Worm (Caenorhabditis elegans) whole organism, L4/young adult: ENCODE results near the gene F58F12.1.

Source experiments
- W03F9.2 ChIP-seq: fragments of 150-350 bp; optimal IDR thresholded peaks from 2 replicates; lab custom pipeline; 2014; ENCODE audit warnings: missing biosample characterization, missing genetic modification characterization
- dao-5 ChIP-seq: sonication (generic microtip); optimal IDR thresholded peaks from 2 replicates; lab custom pipeline; 2016; ENCODE audit warnings: missing genotype, missing genetic modification characterization, moderate library complexity, missing compliant biosample characterization
- him-1 ChIP-seq: sonication (generic microtip); optimal IDR thresholded peaks from 2 replicates; lab custom pipeline; 2016; ENCODE audit warnings: missing genotype, missing genetic modification reagents, missing genetic modification characterization, missing compliant biosample characterization

The F58F12.1 gene

ce11 chrII:6348360-6348759 is 35.1 kb upstream of the F58F12.1 start:
- TF ChIP-seq dao-5 (tag; lab: Kevin White, UChicago) = peak; percentile 78
- peak; percentile 66 for TF ChIP-seq W03F9.2
- peak; percentile 18 for TF ChIP-seq him-1 (tag; lab: Kevin White, UChicago)

- TF ChIP-seq W03F9.2 = no peak
- no peak for TF ChIP-seq him-1 (tag; lab: Kevin White, UChicago)
These were observed 33.5 kb upstream of the F58F12.1 start for ce11 chrII:6349968-6350367.

- no peak for TF ChIP-seq W03F9.2
- no peak for TF ChIP-seq him-1 (tag; lab: Kevin White, UChicago)
- TF ChIP-seq dao-5 (tag; lab: Kevin White, UChicago) = no peak
These were observed 31.6 kb upstream of the F58F12.1 start, which contains the start of gene C32D5.10 for ce11 chrII:6351887-6352286. Gene C32D5.10 (minus strand): TSS chrII:6351987.

- peak; percentile 73 for TF ChIP-seq W03F9.2
- no peak for TF ChIP-seq him-1 (tag; lab: Kevin White, UChicago)
- TF ChIP-seq dao-5 (tag; lab: Kevin White, UChicago) = no peak
These were observed 27.8 kb upstream of the F58F12.1 start, which contains the start of gene C32D5.11 for ce11 chrII:6355396-6356346. Gene C32D5.11 (minus strand): TSS chrII:6355446.

- TF ChIP-seq W03F9.2 = no peak
- TF ChIP-seq dao-5 (tag; lab: Kevin White, UChicago) = no peak
These were observed 25.2 kb upstream of the F58F12.1 start for ce11 chrII:6358232-6358631.

- TF ChIP-seq dao-5 (tag; lab: Kevin White, UChicago) = no peak
- no peak for TF ChIP-seq W03F9.2
- no peak for TF ChIP-seq him-1 (tag; lab: Kevin White, UChicago)
These were observed 24.5 kb upstream of the F58F12.1 start, which contains the start of gene C32D5.12 for ce11 chrII:6358905-6359304. Gene C32D5.12 (minus strand): TSS chrII:6359005.

ce11 chrII:6360822-6361221 is 22.6 kb upstream of the F58F12.1 start, which contains the start of gene K10B2.4:
Gene K10B2.4 (minus strand): TSS chrII:6360959.
- TF ChIP-seq W03F9.2 = peak; percentile 72
- no peak for TF ChIP-seq him-1 (tag; lab: Kevin White, UChicago)
- TF ChIP-seq dao-5 (tag; lab: Kevin White, UChicago) = no peak

- no peak for TF ChIP-seq him-1 (tag; lab: Kevin White, UChicago)
- TF ChIP-seq W03F9.2 = no peak
- TF ChIP-seq dao-5 (tag; lab: Kevin White, UChicago) = no peak
These were observed 18.1 kb upstream of the F58F12.1 start, which contains the start of the genes ani-2 and clec-88 for ce11 chrII:6365237-6365815. Gene ani-2 (minus strand): TSS chrII:6365367. Gene clec-88 (plus strand): TSS chrII:6365722.

- no peak for TF ChIP-seq him-1 (tag; lab: Kevin White, UChicago)
- no peak for TF ChIP-seq dao-5 (tag; lab: Kevin White, UChicago)
- no peak for TF ChIP-seq W03F9.2
These were observed 16.7 kb upstream of the F58F12.1 start, which contains the start of gene ctsa-4.1 for ce11 chrII:6366696-6367095. Gene ctsa-4.1 (plus strand): TSS chrII:6366996.

ce11 chrII:6370110-6370509 is 13.3 kb upstream of the F58F12.1 start:
- peak; percentile 81 for TF ChIP-seq W03F9.2
- TF ChIP-seq dao-5 (tag; lab: Kevin White, UChicago) = no peak

ce11 chrII:6371003-6371402 is 12.4 kb upstream of the F58F12.1 start, which contains the start of gene lin-23:
Gene lin-23 (plus strand): TSS chrII:6371303.
- TF ChIP-seq W03F9.2 (no peak), dao-5 (tag; lab: Kevin White, UChicago) (no peak), him-1 (tag; lab: Kevin White, UChicago) (no peak)

- no peak for TF ChIP-seq him-1 (tag; lab: Kevin White, UChicago)
These were observed 10.1 kb upstream of the F58F12.1 start for ce11 chrII:6373361-6373760.

ce11 chrII:6374646-6375045 is 8.8 kb upstream of the F58F12.1 start:
- TF ChIP-seq him-1 (tag; lab: Kevin White, UChicago) (no peak), W03F9.2 (no peak), dao-5 (tag; lab: Kevin White, UChicago) (no peak)

- TF ChIP-seq him-1 (tag; lab: Kevin White, UChicago) = no peak
- TF ChIP-seq W03F9.2 = no peak
- no peak for TF ChIP-seq dao-5 (tag; lab: Kevin White, UChicago)
These were observed 6.8 kb upstream of the F58F12.1 start for ce11 chrII:6376693-6377092.
